Worm (Caenorhabditis elegans): Measurements from ENCODE around the gene ZK121.2.

ce11 chrIII:5389365-5389764, 47.9 kb downstream of the ZK121.2 start:
- TF ChIP-seq egl-43 (GFP tag; IDR thresholded peaks at IDR 0.05) (no peak), T20F7.1 (GFP tag; optimal IDR thresholded peaks at IDR 0.05) (no peak), nhr-25 (tag; optimal IDR thresholded peaks at IDR 0.05; ENCODE audit: borderline replicate concordance, insufficient read depth) (no peak)
